Fruit fly (Drosophila melanogaster) whole organism, adult: ENCODE results near the gene Srx.
"Not testable (repeated sequence)": the region's sequence is repeated elsewhere in the genome, so short reads cannot be mapped to it uniquely, and the experiment has no call there.

Experiments
- CG12768 ChIP-seq: fragments of 200-800 bp; sonication (Bioruptor generic); optimal IDR thresholded peaks from 2 replicates; lab custom pipeline; 2017; ENCODE audit warnings: missing biosample characterization, missing genetic modification characterization, mild to moderate bottlenecking, moderate library complexity, missing genetic modification reagents
- CG14711 ChIP-seq: fragments of 200-800 bp; sonication (Bioruptor generic); optimal IDR thresholded peaks from 2 replicates; lab custom pipeline; 2018; ENCODE audit warnings: missing biosample characterization, mild to moderate bottlenecking, missing genetic modification characterization, moderate library complexity
- CG1620 ChIP-seq: fragments of 200-800 bp; sonication (Bioruptor generic); optimal IDR thresholded peaks from 2 replicates; lab custom pipeline; 2016; ENCODE audit warnings: missing biosample characterization, missing genetic modification characterization
- Clk ChIP-seq: fragments of 200-800 bp; sonication (Bioruptor generic); optimal IDR thresholded peaks from 2 replicates; lab custom pipeline; 2017; ENCODE audit warnings: missing biosample characterization, missing genetic modification characterization
- Hr96 ChIP-seq: fragments of 200-800 bp; sonication (Bioruptor generic); optimal IDR thresholded peaks from 2 replicates; lab custom pipeline; 2016; ENCODE audit warnings: missing biosample characterization, missing genetic modification characterization
- cic ChIP-seq: fragments of 200-800 bp; sonication (Bioruptor generic); optimal IDR thresholded peaks from 2 replicates; lab custom pipeline; 2017; ENCODE audit warnings: missing biosample characterization, mild to moderate bottlenecking, missing genetic modification characterization, moderate library complexity
- cnc ChIP-seq, 2 experiments: fragments of >200 bp; optimal IDR thresholded peaks; 2 replicates each; lab custom pipeline; 2017
- ovo ChIP-seq: fragments of 200-800 bp; sonication (Bioruptor generic); optimal IDR thresholded peaks from 2 replicates; lab custom pipeline; 2016; ENCODE audit warnings: missing biosample characterization, missing genetic modification characterization
- tj ChIP-seq: fragments of 200-800 bp; sonication (Bioruptor generic); optimal IDR thresholded peaks from 3 replicates; lab custom pipeline; 2017; ENCODE audit warnings: missing biosample characterization, mild to moderate bottlenecking, missing genetic modification characterization, moderate library complexity
- toe ChIP-seq: fragments of 200-800 bp; sonication (Bioruptor generic); optimal IDR thresholded peaks from 2 replicates; lab custom pipeline; 2016; ENCODE audit warnings: missing biosample characterization, missing genetic modification characterization

DNA sequence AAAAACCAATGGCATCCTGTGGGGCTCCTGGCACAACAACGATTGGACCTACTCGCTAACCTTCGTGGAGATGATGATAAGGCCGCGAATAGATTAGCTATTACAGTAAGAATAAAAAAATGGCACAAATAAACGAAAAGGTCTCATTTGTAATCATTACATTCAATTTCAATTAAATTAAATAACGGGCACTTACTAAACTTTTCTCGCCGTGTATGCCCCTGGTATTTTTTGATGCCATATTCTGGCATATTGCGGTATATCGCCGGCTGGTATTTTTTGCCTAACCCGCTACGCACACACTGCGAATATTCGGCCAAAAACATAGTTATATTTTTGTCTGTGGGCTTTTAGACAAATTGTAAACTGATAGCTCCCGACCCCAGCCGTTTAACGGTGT, 42.6 kb downstream of the Srx start, which contains the start of gene Gss2:
- TF ChIP-seq cnc (optimal IDR thresholded peaks at IDR 0.05; lab: Kevin White, UChicago); Hr96 (GFP tag; lab: Kevin White, UChicago); toe (GFP tag; lab: Kevin White, UChicago); CG12768 (GFP tag; lab: Kevin White, UChicago); ovo; cic (GFP tag; lab: Kevin White, UChicago); CG14711 (tag; lab: Kevin White, UChicago); Clk; tj (GFP tag; lab: Kevin White, UChicago); CG1620 (GFP tag; lab: Kevin White, UChicago): not testable (repeated sequence)
